Fruit fly (Drosophila melanogaster): ENCODE data around the gene Ccp84Af.

The Ccp84Af gene

DNA sequence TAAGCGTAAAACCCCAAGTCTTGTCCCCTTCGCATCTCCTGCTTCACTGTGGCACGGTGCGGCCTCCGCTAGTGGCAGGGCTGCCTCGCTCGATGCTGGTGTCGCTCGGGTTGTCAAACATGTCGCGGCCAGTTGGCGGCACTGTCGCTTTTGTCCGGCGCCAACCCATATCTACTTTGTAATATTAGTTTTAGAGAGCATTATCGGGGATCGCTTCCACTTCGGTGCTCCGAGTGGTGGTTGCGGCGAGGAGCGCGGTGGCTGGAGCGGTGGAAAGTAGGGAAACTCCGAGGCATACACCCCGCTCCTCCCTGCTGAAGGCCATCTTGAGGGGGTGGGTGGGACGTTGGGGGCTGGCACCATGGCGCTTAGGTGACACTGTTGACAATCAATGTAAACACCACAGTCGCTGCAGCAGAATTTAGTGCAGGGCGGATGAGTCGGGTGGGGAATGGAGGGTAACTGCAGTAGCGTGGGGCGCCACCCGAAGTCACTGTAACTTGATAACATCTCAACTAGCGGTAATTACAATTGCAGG lies 24.9 kb downstream of the Ccp84Af start (continued):
- TF ChIP-seq Ptx1 (GFP tag; IDR thresholded peaks at IDR 0.05), result no peak
- peak; percentile 37 for TF ChIP-seq CG12769 (tag; optimal IDR thresholded peaks at IDR 0.05)
- peak; percentile 80 for TF ChIP-seq ATbp (GFP tag; optimal IDR thresholded peaks at IDR 0.05)
- no peak for TF ChIP-seq CG17802 (tag; optimal IDR thresholded peaks at IDR 0.05)
- 0 out of 2 replicates have a peak, but pooled peaks have one; percentile 28 for TF ChIP-seq sisA (GFP tag; IDR thresholded peaks at IDR 0.05)
- peak; percentile 53 for TF ChIP-seq CG17328 (GFP tag; IDR thresholded peaks at IDR 0.05)
- no peak for TF ChIP-seq CG31365 (tag; optimal IDR thresholded peaks at IDR 0.05)
- peak; percentile 17 for TF ChIP-seq CG7987 (GFP tag; optimal IDR thresholded peaks at IDR 0.05)
- TF ChIP-seq gcm (GFP tag; optimal IDR thresholded peaks at IDR 0.05), result no peak
- TF ChIP-seq en (GFP tag; optimal IDR thresholded peaks at IDR 0.05), result no peak
- TF ChIP-seq ewg (GFP tag; optimal IDR thresholded peaks at IDR 0.05), result peak; percentile 32
- TF ChIP-seq slou (GFP tag; optimal IDR thresholded peaks at IDR 0.05), result no peak
- 0 out of 2 replicates have a peak, but pooled peaks have one; percentile 34 for TF ChIP-seq CG5953 (GFP tag; IDR thresholded peaks at IDR 0.05)
- no peak for TF ChIP-seq CG17829 (tag; optimal IDR thresholded peaks at IDR 0.05)
- no peak for TF ChIP-seq kay (GFP tag; optimal IDR thresholded peaks at IDR 0.05)
- TF ChIP-seq CG10654 (GFP tag; optimal IDR thresholded peaks at IDR 0.05), result no peak
- peak; percentile 81 for TF ChIP-seq ci (GFP tag; IDR thresholded peaks at IDR 0.05)
- TF ChIP-seq Spps (tag; optimal IDR thresholded peaks at IDR 0.05), result no peak
- TF ChIP-seq CG17186 (GFP tag; optimal IDR thresholded peaks at IDR 0.05), result peak; percentile 45
- no peak for TF ChIP-seq her (GFP tag; optimal IDR thresholded peaks at IDR 0.05)
- no peak for TF ChIP-seq croc (GFP tag; conservative IDR thresholded peaks at IDR 0.05)
- TF ChIP-seq abd-A (tag; optimal IDR thresholded peaks at IDR 0.05), result no peak
- peak; percentile 22 for TF ChIP-seq Asciz (GFP tag; optimal IDR thresholded peaks at IDR 0.05)
- peak; percentile 71 for TF ChIP-seq CG15696 (tag; optimal IDR thresholded peaks at IDR 0.05)
- TF ChIP-seq Atf-2 (GFP tag; optimal IDR thresholded peaks at IDR 0.05), result no peak
- TF ChIP-seq CG7839 (tag; optimal IDR thresholded peaks at IDR 0.05), result no peak
- TF ChIP-seq B-H2 (GFP tag; optimal IDR thresholded peaks at IDR 0.05), result no peak
- peak; percentile 57 for TF ChIP-seq Kr (GFP tag; optimal IDR thresholded peaks at IDR 0.05)
- no peak for TF ChIP-seq CG14050 (GFP tag; IDR thresholded peaks at IDR 0.05)
- TF ChIP-seq fd102C (GFP tag; optimal IDR thresholded peaks at IDR 0.05), result peak; percentile 17
- TF ChIP-seq tna (GFP tag; IDR thresholded peaks at IDR 0.05; ENCODE audit: partially characterized antibody), result no peak
- TF ChIP-seq Ssrp (tag; optimal IDR thresholded peaks at IDR 0.05), result no peak
- no peak for TF ChIP-seq D (optimal IDR thresholded peaks at IDR 0.05)
- TF ChIP-seq D (GFP tag; optimal IDR thresholded peaks at IDR 0.05), result peak; percentile 21
- TF ChIP-seq CG14710 (tag; optimal IDR thresholded peaks at IDR 0.05), result peak; percentile 31
- TF ChIP-seq corto (GFP tag; optimal IDR thresholded peaks at IDR 0.05), result no peak
- TF ChIP-seq p53 (GFP tag; optimal IDR thresholded peaks at IDR 0.05), result no peak
- peak; percentile 43 for TF ChIP-seq gsb-n (tag; optimal IDR thresholded peaks at IDR 0.05)
- 0 out of 2 replicates have a peak, but pooled peaks have one; percentile 22 for TF ChIP-seq ranshi (GFP tag; IDR thresholded peaks at IDR 0.05)
- TF ChIP-seq Usf (GFP tag; optimal IDR thresholded peaks at IDR 0.05), result peak; percentile 36
- no peak for TF ChIP-seq CG11504 (tag; optimal IDR thresholded peaks at IDR 0.05)
- TF ChIP-seq CG7786 (GFP tag; optimal IDR thresholded peaks at IDR 0.05), result no peak
- TF ChIP-seq gem (tag; optimal IDR thresholded peaks at IDR 0.05), result no peak
- TF ChIP-seq CG12744 (GFP tag; optimal IDR thresholded peaks at IDR 0.05), result no peak
- TF ChIP-seq lilli (GFP tag; optimal IDR thresholded peaks at IDR 0.05), result no peak
- TF ChIP-seq MBD-R2 (GFP tag; IDR thresholded peaks at IDR 0.05), result no peak
- no peak for TF ChIP-seq caup (GFP tag; optimal IDR thresholded peaks at IDR 0.05; ENCODE audit: severe bottlenecking)
- peak; percentile 8; the same call in 1 of the 2 replicates for TF ChIP-seq CG10959 (GFP tag; IDR thresholded peaks at IDR 0.05)
- peak; percentile 42 for TF ChIP-seq bcd (GFP tag; optimal IDR thresholded peaks at IDR 0.05)
- TF ChIP-seq CG18764 (GFP tag; optimal IDR thresholded peaks at IDR 0.05), result no peak
